Worm (Caenorhabditis elegans): Measurements from ENCODE around the gene pgm-1.
"Not testable (repeated sequence)": the region's sequence is repeated elsewhere in the genome, so short reads cannot be mapped to it uniquely, and the experiment has no call there.

pgm-1 gene

DNA sequence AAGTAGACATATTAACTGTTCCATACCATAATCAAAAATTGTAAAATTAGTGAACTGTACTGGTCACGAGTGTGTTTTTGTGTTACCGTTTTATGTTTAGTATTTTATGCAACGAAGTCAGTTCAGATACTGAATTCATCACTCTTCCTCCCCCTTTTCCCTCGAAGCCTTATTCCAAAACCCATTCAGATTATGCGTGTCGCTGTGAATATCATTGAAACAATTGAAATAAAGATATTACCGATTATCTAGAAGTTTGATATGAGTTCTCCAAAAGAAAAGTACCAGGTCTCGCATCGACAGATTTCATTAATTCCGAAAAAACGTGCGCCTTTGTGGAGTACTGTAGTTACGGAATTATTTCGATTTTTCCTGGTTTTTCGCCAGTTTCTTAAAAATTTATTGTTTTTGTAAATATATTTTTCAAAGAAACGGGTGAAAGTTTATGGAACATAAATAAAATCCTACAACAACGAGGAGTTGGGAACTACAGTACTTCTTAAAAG is 30.3 kb upstream of the pgm-1 start (continued):
- TF ChIP-seq lin-39 (tag; optimal IDR thresholded peaks at IDR 0.05) (no peak), pha-4 (GFP tag; IDR thresholded peaks at IDR 0.05) (no peak), pha-4 (tag; optimal IDR thresholded peaks at IDR 0.05) (no peak), dve-1 (tag; optimal IDR thresholded peaks at IDR 0.05; ENCODE audit: insufficient read depth) (no peak), mxl-3 (GFP tag; optimal IDR thresholded peaks at IDR 0.05) (no peak), zfp-3 (GFP tag; conservative IDR thresholded peaks at IDR 0.05) (0 out of 2 replicates have a peak, but pooled peaks have one; percentile 29), lin-13 (GFP tag; optimal IDR thresholded peaks at IDR 0.05) (no peak), nhr-10 (tag; optimal IDR thresholded peaks at IDR 0.05) (no peak), T20F7.1 (GFP tag; optimal IDR thresholded peaks at IDR 0.05) (no peak), zip-2 (tag; optimal IDR thresholded peaks at IDR 0.05) (no peak), lin-38 (GFP tag; IDR thresholded peaks at IDR 0.05) (no peak), zag-1 (tag; optimal IDR thresholded peaks at IDR 0.05) (no peak), lin-15B (tag; optimal IDR thresholded peaks at IDR 0.05) (no peak), T26A8.4 (GFP tag; IDR thresholded peaks at IDR 0.05) (no peak), F49E8.2 (tag; optimal IDR thresholded peaks at IDR 0.05; ENCODE audit: borderline replicate concordance) (no peak), spr-1 (tag; optimal IDR thresholded peaks at IDR 0.05) (no peak), nhr-28 (tag; optimal IDR thresholded peaks at IDR 0.05) (no peak), set-16 (GFP tag; IDR thresholded peaks at IDR 0.05) (no peak), zip-11 (GFP tag; IDR thresholded peaks at IDR 0.05) (no peak), unc-130 (GFP tag; optimal IDR thresholded peaks at IDR 0.05) (no peak), nhr-76 (tag; optimal IDR thresholded peaks at IDR 0.05) (no peak), nhr-111 (GFP tag; optimal IDR thresholded peaks at IDR 0.05) (no peak), skn-1 (tag; optimal IDR thresholded peaks at IDR 0.05) (no peak), nhr-25 (tag; optimal IDR thresholded peaks at IDR 0.05; ENCODE audit: borderline replicate concordance, insufficient read depth) (no peak), nhr-11 (tag; optimal IDR thresholded peaks at IDR 0.05) (no peak), nhr-237 (tag; optimal IDR thresholded peaks at IDR 0.05) (no peak)

- not testable (repeated sequence) for TF ChIP-seq nhr-42 (GFP tag; IDR thresholded peaks at IDR 0.05); hlh-30 (tag; optimal IDR thresholded peaks at IDR 0.05; ENCODE audit: insufficient read depth); vab-7 (GFP tag; IDR thresholded peaks at IDR 0.05)
Measured at ce11 chrII:4860260-4860659, 29.0 kb upstream of the pgm-1 start, which contains the start of the genes nspd-5 and F11G11.4. TSS of gene nspd-5 (minus strand) at chrII:4860360. TSS of gene F11G11.4 (plus strand) at chrII:4860594.

- TF ChIP-seq sdz-12 (GFP tag; optimal IDR thresholded peaks at IDR 0.05): no peak
- TF ChIP-seq dmd-8 (GFP tag; IDR thresholded peaks at IDR 0.05): no peak
Measured at ce11 chrII:4863357-4863756, 25.9 kb upstream of the pgm-1 start, which contains the start of the genes mpst-4 and F11G11.14. TSS of gene mpst-4 (minus strand) at chrII:4863457. TSS of gene F11G11.14 (plus strand) at chrII:4863681.

DNA sequence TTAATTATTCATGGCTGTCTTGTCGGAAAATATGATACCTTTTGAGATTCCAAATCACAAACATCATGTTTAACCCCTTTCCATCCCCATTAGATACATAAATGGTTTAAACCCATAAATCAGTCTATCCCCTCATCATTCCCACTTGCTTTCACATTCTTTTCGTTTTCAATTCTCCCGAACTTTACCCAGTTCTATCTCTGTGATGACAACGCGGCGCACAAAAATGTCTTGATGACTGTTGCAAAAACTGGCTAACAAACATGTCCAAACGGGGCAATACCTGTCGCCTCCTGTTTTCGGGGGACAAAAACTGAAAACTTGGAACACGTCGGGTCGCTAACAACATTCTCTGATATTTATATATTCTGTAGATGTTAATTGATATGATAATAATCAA is 23.2 kb upstream of the pgm-1 start:
- TF ChIP-seq unc-62 (GFP tag; optimal IDR thresholded peaks at IDR 0.05 in 1 of 2): no peak
- no peak for TF ChIP-seq unc-62 (tag; optimal IDR thresholded peaks at IDR 0.05)
- peak; percentile 71 for TF ChIP-seq hlh-11 (tag; optimal IDR thresholded peaks at IDR 0.05)
- TF ChIP-seq T26A8.4 (GFP tag; IDR thresholded peaks at IDR 0.05): peak; percentile 52; the same call in 1 of the 2 replicates
- peak; percentile 42 for TF ChIP-seq nhr-28 (tag; optimal IDR thresholded peaks at IDR 0.05)
- 0 out of 4 replicates have a peak, but pooled peaks of 1 of the 2 experiments have one; percentile 16 for TF ChIP-seq madf-5 (GFP tag; IDR thresholded peaks at IDR 0.05)
- peak; percentile 16 for TF ChIP-seq dpl-1 (GFP tag; optimal IDR thresholded peaks at IDR 0.05)
- no peak for TF ChIP-seq tra-1 (GFP tag; IDR thresholded peaks at IDR 0.05)
- peak; percentile 65 for TF ChIP-seq mxl-3 (GFP tag; optimal IDR thresholded peaks at IDR 0.05)
- TF ChIP-seq egl-43 (GFP tag; IDR thresholded peaks at IDR 0.05): no peak
- peak; percentile 45 for TF ChIP-seq nhr-48 (tag; optimal IDR thresholded peaks at IDR 0.05)
- peak; percentile 73 for TF ChIP-seq aha-1 (tag)
- no peak for TF ChIP-seq nhr-10 (tag; optimal IDR thresholded peaks at IDR 0.05)
- TF ChIP-seq ceh-44 (GFP tag; IDR thresholded peaks at IDR 0.05): no peak
- TF ChIP-seq dve-1 (tag; optimal IDR thresholded peaks at IDR 0.05; ENCODE audit: insufficient read depth): no peak
- TF ChIP-seq vab-7 (GFP tag; IDR thresholded peaks at IDR 0.05): no peak
- no peak for TF ChIP-seq dmd-6 (GFP tag; IDR thresholded peaks at IDR 0.05)
- TF ChIP-seq ama-1 (optimal IDR thresholded peaks at IDR 0.05): peak; percentile 82

All from whole organism, L4 larva.